Worm (Caenorhabditis elegans) whole organism, dauer: Measurements from ENCODE around the gene K06A4.6.

Source experiments
- unc-62 ChIP-seq: sonication (generic microtip); optimal IDR thresholded peaks from 2 replicates; lab custom pipeline; 2017; ENCODE audit warnings: missing biosample characterization, missing genetic modification reagents, missing genetic modification characterization

Gene K06A4.6

ce11 chrV:9480566-9480965 lies at the start of gene K06A4.6:
K06A4.6 (minus strand) TSS chrV:9480666.
- no peak for TF ChIP-seq unc-62 (GFP tag; lab: Kevin White, UChicago)

- TF ChIP-seq unc-62 (GFP tag; lab: Kevin White, UChicago), result no peak
Observed at ce11 chrV:9527984-9528383, 47.5 kb upstream of the K06A4.6 start.

- no peak for TF ChIP-seq unc-62 (GFP tag; lab: Kevin White, UChicago)
Observed at ce11 chrV:9527337-9527736, 46.9 kb upstream of the K06A4.6 start.

ce11 chrV:9526470-9526869 lies 46.0 kb upstream of the K06A4.6 start, which contains the start of gene C50F4.1:
C50F4.1 (plus strand) TSS chrV:9526793.
- TF ChIP-seq unc-62 (GFP tag; lab: Kevin White, UChicago), result no peak

DNA sequence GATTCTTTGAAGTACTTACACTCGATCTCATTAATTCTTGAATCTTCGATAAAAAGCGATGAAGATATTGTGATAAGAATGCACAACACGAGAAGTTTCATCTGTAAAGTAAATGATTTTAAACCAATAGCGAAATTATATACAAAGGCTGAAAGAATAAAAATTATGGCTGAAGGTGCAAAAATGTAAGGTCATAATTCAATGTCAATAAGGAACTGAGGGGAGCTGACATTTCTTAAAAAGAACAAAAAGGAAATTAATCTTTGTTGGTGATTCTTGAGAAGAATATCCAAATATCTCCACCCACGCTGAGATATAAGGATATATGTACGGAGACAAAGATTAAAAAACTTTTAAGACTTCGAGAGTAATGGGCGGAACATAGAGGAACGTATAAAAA lies 43.6 kb upstream of the K06A4.6 start, which contains the start of gene C50F4.9:
Gene C50F4.9, minus strand, starts transcription at position 101 of the 400 bp plus-strand sequence.
- no peak for TF ChIP-seq unc-62 (GFP tag; lab: Kevin White, UChicago)

ce11 chrV:9521697-9522096 lies 41.2 kb upstream of the K06A4.6 start:
- no peak for TF ChIP-seq unc-62 (GFP tag; lab: Kevin White, UChicago)

DNA sequence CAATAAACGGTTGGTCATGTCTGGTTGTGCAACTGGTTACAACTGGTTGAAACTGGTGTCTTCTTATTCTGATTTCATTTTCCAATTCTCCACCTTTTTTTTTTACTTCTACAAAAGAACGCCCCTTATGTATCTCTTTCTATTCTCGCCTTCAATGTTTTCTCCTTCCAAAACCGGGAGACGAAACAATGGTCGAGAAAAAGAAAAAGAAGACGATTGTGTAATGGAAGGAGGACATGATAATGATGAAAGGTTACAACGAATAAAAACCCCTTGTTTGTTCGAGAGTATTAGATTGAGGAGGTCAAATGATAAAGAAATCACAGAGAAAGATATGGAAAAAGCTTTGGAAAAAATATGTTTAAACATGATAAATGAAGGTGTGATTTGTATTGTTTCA lies 38.4 kb upstream of the K06A4.6 start, which contains the start of gene C50F4.8:
Gene C50F4.8, minus strand, starts transcription at position 28 of the 400 bp plus-strand sequence.
- TF ChIP-seq unc-62 (GFP tag; lab: Kevin White, UChicago), result no peak

ce11 chrV:9516280-9516679 lies 35.8 kb upstream of the K06A4.6 start:
- TF ChIP-seq unc-62 (GFP tag; lab: Kevin White, UChicago), result no peak

DNA sequence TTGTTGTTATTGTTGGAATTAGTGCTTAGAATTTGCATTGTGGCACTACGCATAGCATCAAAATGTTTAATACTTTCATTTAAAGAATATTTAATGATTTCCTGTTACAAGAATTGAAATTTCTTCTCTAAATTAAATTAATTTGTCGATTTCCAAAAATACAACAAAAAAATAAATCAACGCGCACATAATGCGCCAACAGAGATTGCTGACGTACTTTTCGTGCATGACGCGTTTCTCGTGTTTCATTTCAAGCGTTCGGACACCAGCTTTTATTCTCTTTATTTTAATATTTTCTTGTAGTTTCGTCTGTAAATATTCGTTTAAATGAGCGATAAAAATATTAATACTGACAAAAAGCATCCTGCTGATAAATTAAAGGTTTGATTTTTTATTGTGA lies 33.1 kb upstream of the K06A4.6 start, which contains the start of gene eif-2Bdelta:
Gene eif-2Bdelta, plus strand, starts transcription at position 235 of the 400 bp plus-strand sequence.
- no peak for TF ChIP-seq unc-62 (GFP tag; lab: Kevin White, UChicago)

ce11 chrV:9509597-9509996 lies 29.1 kb upstream of the K06A4.6 start:
- TF ChIP-seq unc-62 (GFP tag; lab: Kevin White, UChicago), result no peak

- TF ChIP-seq unc-62 (GFP tag; lab: Kevin White, UChicago), result no peak
Observed at ce11 chrV:9507742-9508141, 27.3 kb upstream of the K06A4.6 start, which contains the start of gene acs-14. acs-14 (plus strand) TSS chrV:9508132.

- no peak for TF ChIP-seq unc-62 (GFP tag; lab: Kevin White, UChicago)
Observed at ce11 chrV:9506931-9507330, 26.5 kb upstream of the K06A4.6 start.

DNA sequence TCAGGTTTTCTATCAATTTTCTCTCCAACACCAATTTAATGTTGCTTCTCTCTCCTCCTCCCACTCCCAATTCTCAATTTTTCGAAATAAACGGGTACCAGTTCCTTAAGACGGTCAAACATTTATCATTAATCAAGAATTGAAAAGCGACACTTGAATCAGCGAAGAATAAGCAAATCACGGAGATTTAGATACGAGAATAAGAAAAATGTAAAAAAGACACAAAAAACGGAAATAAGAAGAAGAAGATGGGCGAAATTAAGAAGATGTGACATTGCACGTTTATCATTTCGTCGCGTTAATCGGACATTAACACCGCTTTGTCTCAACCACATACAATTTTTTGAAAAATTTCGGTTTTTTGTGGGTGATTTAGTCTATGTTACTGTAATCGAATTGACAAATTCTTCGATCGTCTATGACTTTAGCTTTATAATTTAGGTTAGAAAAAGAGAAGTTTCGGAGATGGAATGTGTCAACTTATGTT lies 24.1 kb upstream of the K06A4.6 start, which contains the start of gene haao-1:
Gene haao-1, plus strand, starts transcription at position 437 of the 487 bp plus-strand sequence.
- no peak for TF ChIP-seq unc-62 (GFP tag; lab: Kevin White, UChicago)

DNA sequence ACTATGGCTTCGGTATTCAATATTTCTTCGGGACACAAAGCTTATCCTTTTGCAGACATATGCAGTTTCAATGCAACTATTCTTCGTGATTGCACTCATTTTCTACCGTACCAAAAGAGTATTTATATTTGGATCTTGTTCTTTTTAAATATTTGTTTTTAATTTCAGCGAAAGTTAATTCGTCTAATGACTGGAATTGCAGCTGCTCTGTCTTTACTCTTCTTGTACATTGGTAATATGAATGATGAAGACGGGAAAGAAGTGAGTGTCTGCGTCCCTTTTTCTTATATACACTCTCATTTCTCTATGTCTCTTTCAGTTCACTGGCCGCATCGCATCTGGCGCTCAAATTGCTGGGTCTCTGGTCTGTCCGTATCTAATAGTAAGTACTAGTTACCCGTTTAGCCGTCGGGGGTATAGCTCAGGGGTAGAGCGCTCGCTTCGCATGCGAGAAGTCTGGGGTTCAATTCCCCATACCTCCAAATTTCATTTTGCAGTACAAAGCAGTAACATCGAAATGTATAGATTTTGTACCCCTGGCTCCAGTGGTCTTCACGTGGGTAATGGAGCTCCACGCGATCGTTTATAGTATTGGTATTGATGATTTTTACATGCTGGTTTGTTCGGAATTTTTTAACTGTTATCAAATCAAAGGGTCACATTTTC lies 22.8 kb upstream of the K06A4.6 start:
- TF ChIP-seq unc-62 (GFP tag; lab: Kevin White, UChicago), result no peak

ce11 chrV:9500826-9501451 lies 20.5 kb upstream of the K06A4.6 start, which contains the start of gene swt-5:
swt-5 (plus strand) TSS chrV:9501401.
- TF ChIP-seq unc-62 (GFP tag; lab: Kevin White, UChicago), result no peak

DNA sequence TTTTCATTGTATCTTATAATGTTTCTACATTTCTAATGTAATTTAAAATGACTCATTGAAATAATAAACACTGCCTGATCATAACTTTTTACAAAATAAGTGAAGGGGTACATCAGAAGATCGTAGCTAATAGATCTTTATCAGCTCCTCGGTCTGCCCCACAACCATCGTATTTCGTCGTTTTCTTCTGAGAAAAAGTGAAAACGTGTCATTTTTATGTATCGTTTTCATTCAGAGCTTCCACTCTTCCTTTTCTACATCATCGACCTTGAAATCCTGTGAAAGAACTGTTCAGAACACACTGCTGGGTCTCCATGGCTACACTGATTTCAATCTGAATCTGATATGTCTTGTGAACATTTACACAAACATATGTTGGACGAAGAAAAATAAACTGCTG lies 18.8 kb upstream of the K06A4.6 start:
- TF ChIP-seq unc-62 (GFP tag; lab: Kevin White, UChicago), result no peak
